Fruit fly (Drosophila melanogaster): ENCODE data around the gene Hmx.

dm6 chr3R:17588805-17589204 is 30.1 kb downstream of the Hmx start:
- TF ChIP-seq CG8632 (GFP tag; optimal IDR thresholded peaks at IDR 0.05) (no peak), CG3032 (tag; optimal IDR thresholded peaks at IDR 0.05) (no peak), eg (GFP tag; IDR thresholded peaks at IDR 0.05) (no peak), Lpt (GFP tag; optimal IDR thresholded peaks at IDR 0.05) (no peak), Eip78C (GFP tag) (no peak), esn (GFP tag; optimal IDR thresholded peaks at IDR 0.05) (no peak), fkh (GFP tag; optimal IDR thresholded peaks at IDR 0.05) (no peak), CG10669 (GFP tag; optimal IDR thresholded peaks at IDR 0.05) (no peak), CG4318 (GFP tag; optimal IDR thresholded peaks at IDR 0.05) (no peak), CG6276 (GFP tag; optimal IDR thresholded peaks at IDR 0.05) (no peak), CG6792 (GFP tag; optimal IDR thresholded peaks at IDR 0.05) (no peak), Gug (GFP tag; IDR thresholded peaks at IDR 0.05) (no peak)

Data from whole organism, prepupa.